Fruit fly (Drosophila melanogaster): ENCODE measurements around the gene Lkb1.

The Lkb1 gene

dm6 chr3R:13700738-13701137 is 24.4 kb downstream of the Lkb1 start, which contains the start of gene f-cup:
f-cup (minus strand) TSS chr3R:13700838.
- TF ChIP-seq Hr4 (GFP tag; optimal IDR thresholded peaks at IDR 0.05) (no peak), Ets96B (tag; optimal IDR thresholded peaks at IDR 0.05) (no peak), CG6854 (GFP tag; optimal IDR thresholded peaks at IDR 0.05) (no peak), Lpt (GFP tag; optimal IDR thresholded peaks at IDR 0.05) (no peak), eg (GFP tag; IDR thresholded peaks at IDR 0.05) (no peak), fd85E (GFP tag; optimal IDR thresholded peaks at IDR 0.05) (no peak), CG11762 (GFP tag; optimal IDR thresholded peaks at IDR 0.05; ENCODE audit: insufficient read depth) (no peak), svp (GFP tag) (no peak), CG8632 (GFP tag; optimal IDR thresholded peaks at IDR 0.05) (no peak), CG8119 (GFP tag; IDR thresholded peaks at IDR 0.05) (no peak)

dm6 chr3R:13705292-13705885 is 29.0 kb downstream of the Lkb1 start, which contains the start of gene Adgf-D:
Adgf-D (minus strand) TSS chr3R:13705402.
- 0 out of 3 replicates have a peak, but pooled peaks have one; percentile 19 for TF ChIP-seq CG6163 (GFP tag; IDR thresholded peaks at IDR 0.05)
- peak; percentile 91 for TF ChIP-seq svp (GFP tag)
- no peak for TF ChIP-seq Ets96B (tag; optimal IDR thresholded peaks at IDR 0.05)

- TF ChIP-seq Eip93F (GFP tag; optimal IDR thresholded peaks at IDR 0.05) = no peak
- TF ChIP-seq Blimp-1 (GFP tag; optimal IDR thresholded peaks at IDR 0.05) = no peak
- TF ChIP-seq CG3032 (tag; optimal IDR thresholded peaks at IDR 0.05) = no peak
- no peak for TF ChIP-seq Sox102F (GFP tag; optimal IDR thresholded peaks at IDR 0.05)
- TF ChIP-seq Eip75B (GFP tag; optimal IDR thresholded peaks at IDR 0.05) = no peak
- TF ChIP-seq CG10631 (GFP tag; optimal IDR thresholded peaks at IDR 0.05) = no peak
- no peak for TF ChIP-seq ss (GFP tag; optimal IDR thresholded peaks at IDR 0.05)
- TF ChIP-seq Hr4 (GFP tag; optimal IDR thresholded peaks at IDR 0.05) = no peak
- no peak for TF ChIP-seq CG11762 (GFP tag; optimal IDR thresholded peaks at IDR 0.05; ENCODE audit: insufficient read depth)
- TF ChIP-seq net (GFP tag; optimal IDR thresholded peaks at IDR 0.05) = no peak
- TF ChIP-seq Sox15 (GFP tag; optimal IDR thresholded peaks at IDR 0.05) = no peak
- TF ChIP-seq Ets96B (tag; optimal IDR thresholded peaks at IDR 0.05) = no peak
- TF ChIP-seq Eip78C (GFP tag) = no peak
- TF ChIP-seq topi (GFP tag; optimal IDR thresholded peaks at IDR 0.05) = no peak
- TF ChIP-seq dac (GFP tag; optimal IDR thresholded peaks at IDR 0.05) = no peak
- TF ChIP-seq CG6792 (GFP tag; optimal IDR thresholded peaks at IDR 0.05) = no peak
- TF ChIP-seq fd85E (GFP tag; optimal IDR thresholded peaks at IDR 0.05) = no peak
- no peak for TF ChIP-seq Met (GFP tag; optimal IDR thresholded peaks at IDR 0.05)
These were observed 30.1 kb downstream of the Lkb1 start, which contains the start of gene Adgf-C for dm6 chr3R:13706457-13706856. Adgf-C (plus strand) TSS chr3R:13706757.

dm6 chr3R:13709839-13710238 is 33.5 kb downstream of the Lkb1 start, which contains the start of gene Argp:
Argp (minus strand) TSS chr3R:13709939.
- TF ChIP-seq Eip78C (GFP tag) = no peak
- TF ChIP-seq ss (GFP tag; optimal IDR thresholded peaks at IDR 0.05) = no peak
- no peak for TF ChIP-seq CG6854 (GFP tag; optimal IDR thresholded peaks at IDR 0.05)
- no peak for TF ChIP-seq CG6276 (GFP tag; optimal IDR thresholded peaks at IDR 0.05)
- no peak for TF ChIP-seq CG3032 (tag; optimal IDR thresholded peaks at IDR 0.05)
- no peak for TF ChIP-seq Met (GFP tag; optimal IDR thresholded peaks at IDR 0.05)
- TF ChIP-seq dac (GFP tag; optimal IDR thresholded peaks at IDR 0.05) = no peak
- TF ChIP-seq fd59A (GFP tag; optimal IDR thresholded peaks at IDR 0.05) = no peak
- no peak for TF ChIP-seq cyc (GFP tag; optimal IDR thresholded peaks at IDR 0.05)
- TF ChIP-seq Eip93F (GFP tag; optimal IDR thresholded peaks at IDR 0.05) = no peak
- no peak for TF ChIP-seq net (GFP tag; optimal IDR thresholded peaks at IDR 0.05)

- no peak for TF ChIP-seq Hr38 (GFP tag; optimal IDR thresholded peaks at IDR 0.05)
- TF ChIP-seq OdsH (GFP tag; optimal IDR thresholded peaks at IDR 0.05) = no peak
- no peak for TF ChIP-seq CG8632 (GFP tag; optimal IDR thresholded peaks at IDR 0.05)
- TF ChIP-seq Eip93F (GFP tag; optimal IDR thresholded peaks at IDR 0.05) = peak; percentile 7
- 0 out of 2 replicates have a peak, but pooled peaks have one; percentile 26 for TF ChIP-seq CG15336 (GFP tag; IDR thresholded peaks at IDR 0.05)
- peak; percentile 30; the same call in 2 of the 3 replicates for TF ChIP-seq CG6163 (GFP tag; IDR thresholded peaks at IDR 0.05)
- peak; percentile 73 for TF ChIP-seq svp (GFP tag)
- TF ChIP-seq CG32006 (GFP tag; optimal IDR thresholded peaks at IDR 0.05) = no peak
- peak; percentile 53 for TF ChIP-seq Eip78C (GFP tag)
- peak; percentile 6 for TF ChIP-seq Hr4 (GFP tag; optimal IDR thresholded peaks at IDR 0.05)
- TF ChIP-seq CG11294 (GFP tag; IDR thresholded peaks at IDR 0.05) = no peak
- TF ChIP-seq Smox (GFP tag; optimal IDR thresholded peaks at IDR 0.05) = peak; percentile 21
- TF ChIP-seq pdm3 (GFP tag; optimal IDR thresholded peaks at IDR 0.05) = peak; percentile 12
- peak; percentile 33 for TF ChIP-seq esn (GFP tag; optimal IDR thresholded peaks at IDR 0.05)
- peak; percentile 17 for TF ChIP-seq CG31627 (GFP tag; optimal IDR thresholded peaks at IDR 0.05)
- TF ChIP-seq Ets96B (tag; optimal IDR thresholded peaks at IDR 0.05) = peak; percentile 6
- no peak for TF ChIP-seq fkh (GFP tag; optimal IDR thresholded peaks at IDR 0.05)
- TF ChIP-seq CG3919 (GFP tag; optimal IDR thresholded peaks at IDR 0.05) = peak; percentile 28
- peak; percentile 84 for TF ChIP-seq CG1621 (tag; optimal IDR thresholded peaks at IDR 0.05)
- peak; percentile 11 for TF ChIP-seq Hr39 (GFP tag; optimal IDR thresholded peaks at IDR 0.05)
These were observed 34.3 kb downstream of the Lkb1 start for dm6 chr3R:13710645-13711044.

All from whole organism, prepupa.